Worm (Caenorhabditis elegans): ENCODE results near the gene srh-166.

ce11 chrV:20555120-20555519 lies 29.5 kb upstream of the srh-166 start, which contains the start of gene Y38H6C.21:
- TF ChIP-seq isw-1 (GFP tag; IDR thresholded peaks at IDR 0.05) (no peak), ceh-8 (GFP tag; optimal IDR thresholded peaks at IDR 0.05) (no peak), snpc-4 (tag; optimal IDR thresholded peaks at IDR 0.05) (no peak), skn-1 (tag; optimal IDR thresholded peaks at IDR 0.05) (no peak), egl-27 (tag; optimal IDR thresholded peaks at IDR 0.05) (no peak), fkh-10 (GFP tag; optimal IDR thresholded peaks at IDR 0.05) (no peak), tlp-1 (tag; optimal IDR thresholded peaks at IDR 0.05) (no peak), zag-1 (tag; optimal IDR thresholded peaks at IDR 0.05) (no peak), nhr-237 (tag; optimal IDR thresholded peaks at IDR 0.05) (no peak), mep-1 (tag; optimal IDR thresholded peaks at IDR 0.05) (no peak), sox-4 (tag; optimal IDR thresholded peaks at IDR 0.05) (no peak)
